Fruit fly (Drosophila melanogaster): Measurements from ENCODE around the gene CG14342.
A peak's percentile ranks its signal among the peaks of the same experiment; 100 is the strongest.

Gene CG14342

dm6 chr2L:1201396-1201837 lies 2.6 kb upstream of the CG14342 start:
- TF ChIP-seq CG34406 (GFP tag; optimal IDR thresholded peaks at IDR 0.05) (no peak), vri (GFP tag; optimal IDR thresholded peaks at IDR 0.05) (peak; percentile 11)

DNA sequence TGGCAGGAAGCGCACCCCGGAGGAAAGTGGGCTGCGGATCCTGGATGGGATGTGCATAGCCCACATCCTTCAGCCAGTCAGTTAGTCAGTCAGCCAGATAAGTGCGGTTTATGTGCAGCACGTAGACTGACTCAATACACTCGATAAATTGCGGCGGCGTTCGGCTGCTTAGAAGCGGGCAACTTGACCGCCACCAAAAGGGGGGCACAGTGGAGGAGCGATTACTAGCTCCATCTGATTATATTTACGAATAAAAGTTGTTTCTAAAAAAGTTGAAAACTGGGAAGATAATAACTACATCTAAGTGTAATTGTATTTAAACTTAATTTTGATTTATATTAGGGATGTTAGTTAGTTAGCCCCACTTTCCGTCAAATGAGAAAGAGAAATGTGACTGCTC lies 1.6 kb upstream of the CG14342 start:
- no peak for TF ChIP-seq CG8632 (GFP tag; optimal IDR thresholded peaks at IDR 0.05)
- TF ChIP-seq Eip78C (GFP tag): peak; percentile 2

dm6 chr2L:1207432-1207831 lies 3.4 kb downstream of the CG14342 start:
- TF ChIP-seq CG8319 (GFP tag; optimal IDR thresholded peaks at IDR 0.05): no peak
- no peak for TF ChIP-seq fd59A (GFP tag; optimal IDR thresholded peaks at IDR 0.05)
- peak; percentile 59 for TF ChIP-seq svp (GFP tag)
- peak; percentile 17 for TF ChIP-seq CG32006 (GFP tag; optimal IDR thresholded peaks at IDR 0.05)
- peak; percentile 19 for TF ChIP-seq Hr4 (GFP tag; optimal IDR thresholded peaks at IDR 0.05)
- peak; percentile 3 for TF ChIP-seq Hr39 (GFP tag; optimal IDR thresholded peaks at IDR 0.05)
- TF ChIP-seq Met (GFP tag; optimal IDR thresholded peaks at IDR 0.05): peak; percentile 24
- peak; percentile 45 for TF ChIP-seq OdsH (GFP tag; optimal IDR thresholded peaks at IDR 0.05)
- TF ChIP-seq CG1621 (tag; optimal IDR thresholded peaks at IDR 0.05): no peak
- peak; percentile 34 for TF ChIP-seq esn (GFP tag; optimal IDR thresholded peaks at IDR 0.05)
- TF ChIP-seq Eip78C (GFP tag): peak; percentile 48
- TF ChIP-seq eg (GFP tag; IDR thresholded peaks at IDR 0.05): 0 out of 3 replicates have a peak, but pooled peaks have one; percentile 6
- TF ChIP-seq CG6792 (GFP tag; optimal IDR thresholded peaks at IDR 0.05): no peak
- TF ChIP-seq cyc (GFP tag; optimal IDR thresholded peaks at IDR 0.05): no peak
- no peak for TF ChIP-seq CG34406 (GFP tag; optimal IDR thresholded peaks at IDR 0.05)

- TF ChIP-seq svp (GFP tag): no peak
- TF ChIP-seq salr (GFP tag; optimal IDR thresholded peaks at IDR 0.05): no peak
- TF ChIP-seq spab (GFP tag; optimal IDR thresholded peaks at IDR 0.05): no peak
- TF ChIP-seq dsx (GFP tag; optimal IDR thresholded peaks at IDR 0.05; ENCODE audit: poor library complexity, severe bottlenecking): no peak
These were observed 7.5 kb downstream of the CG14342 start for dm6 chr2L:1211528-1211927.

dm6 chr2L:1213587-1213986 lies 9.6 kb downstream of the CG14342 start:
- TF ChIP-seq salr (GFP tag; optimal IDR thresholded peaks at IDR 0.05) (no peak), Lpt (GFP tag; optimal IDR thresholded peaks at IDR 0.05) (no peak), Sox14 (GFP tag; optimal IDR thresholded peaks at IDR 0.05) (no peak), OdsH (GFP tag; optimal IDR thresholded peaks at IDR 0.05) (peak; percentile 6), CG3032 (tag; optimal IDR thresholded peaks at IDR 0.05) (no peak), Eip78C (GFP tag) (peak; percentile 47), Sox102F (GFP tag; optimal IDR thresholded peaks at IDR 0.05) (no peak), esn (GFP tag; optimal IDR thresholded peaks at IDR 0.05) (no peak)

dm6 chr2L:1214465-1214864 lies 10.4 kb downstream of the CG14342 start:
- TF ChIP-seq CG6854 (GFP tag; optimal IDR thresholded peaks at IDR 0.05) (no peak), CG10669 (GFP tag; optimal IDR thresholded peaks at IDR 0.05) (no peak), CG32006 (GFP tag; optimal IDR thresholded peaks at IDR 0.05) (no peak), CG1621 (tag; optimal IDR thresholded peaks at IDR 0.05) (no peak), eg (GFP tag; IDR thresholded peaks at IDR 0.05) (0 out of 3 replicates have a peak, but pooled peaks have one; percentile 18), CG6792 (GFP tag; optimal IDR thresholded peaks at IDR 0.05) (peak; percentile 6), Sox15 (GFP tag; optimal IDR thresholded peaks at IDR 0.05) (no peak), dac (GFP tag; optimal IDR thresholded peaks at IDR 0.05) (no peak), svp (GFP tag) (peak; percentile 36), Met (GFP tag; optimal IDR thresholded peaks at IDR 0.05) (no peak), Lpt (GFP tag; optimal IDR thresholded peaks at IDR 0.05) (no peak), CG15336 (GFP tag; IDR thresholded peaks at IDR 0.05) (no peak), pdm3 (GFP tag; optimal IDR thresholded peaks at IDR 0.05) (peak; percentile 11), Ets96B (tag; optimal IDR thresholded peaks at IDR 0.05) (no peak), fkh (GFP tag; optimal IDR thresholded peaks at IDR 0.05) (no peak), CG7368 (GFP tag; optimal IDR thresholded peaks at IDR 0.05) (no peak), CG16779 (tag; optimal IDR thresholded peaks at IDR 0.05) (no peak), net (GFP tag; optimal IDR thresholded peaks at IDR 0.05) (no peak), Sox14 (GFP tag; optimal IDR thresholded peaks at IDR 0.05) (no peak), CG4318 (GFP tag; optimal IDR thresholded peaks at IDR 0.05) (no peak), Eip78C (GFP tag) (peak; percentile 51), lz (GFP tag; optimal IDR thresholded peaks at IDR 0.05) (no peak), OdsH (GFP tag; optimal IDR thresholded peaks at IDR 0.05) (peak; percentile 18), dsx (GFP tag; optimal IDR thresholded peaks at IDR 0.05; ENCODE audit: poor library complexity, severe bottlenecking) (no peak), CG6163 (GFP tag; IDR thresholded peaks at IDR 0.05) (peak; percentile 47; the same call in 1 of the 3 replicates), CG3919 (GFP tag; optimal IDR thresholded peaks at IDR 0.05) (peak; percentile 11), cyc (GFP tag; optimal IDR thresholded peaks at IDR 0.05) (no peak), fd85E (GFP tag; optimal IDR thresholded peaks at IDR 0.05) (no peak), spab (GFP tag; optimal IDR thresholded peaks at IDR 0.05) (no peak)
